Worm (Caenorhabditis elegans) whole organism, early embryonic: ENCODE data around the gene capg-2.

Source experiments
- B0310.2 ChIP-seq: sonication (generic microtip); optimal IDR thresholded peaks from 2 replicates; lab custom pipeline; 2016; ENCODE audit warnings: mild to moderate bottlenecking, missing genetic modification characterization, missing compliant biosample characterization
- F13C5.2 ChIP-seq: sonication (generic microtip); optimal IDR thresholded peaks from 2 replicates; lab custom pipeline; 2017; ENCODE audit warnings: mild to moderate bottlenecking, missing genetic modification characterization, inconsistent platforms, missing compliant biosample characterization
- aly-1 ChIP-seq: sonication (generic microtip); optimal IDR thresholded peaks from 2 replicates; lab custom pipeline; 2016; ENCODE audit warnings: missing genetic modification characterization, missing compliant biosample characterization
- ama-1 ChIP-seq: fragments of 150-350 bp; optimal IDR thresholded peaks from 2 replicates; lab custom pipeline; 2014
- ceh-13 ChIP-seq: fragments of 200-800 bp; sonication (Bioruptor generic); optimal IDR thresholded peaks from 2 replicates; lab custom pipeline; 2018; ENCODE audit warnings: mild to moderate bottlenecking, missing genetic modification characterization, missing compliant biosample characterization
- ceh-36 ChIP-seq: sonication (generic microtip); optimal IDR thresholded peaks from 2 replicates; lab custom pipeline; 2016; ENCODE audit warnings: missing genetic modification characterization, inconsistent platforms, missing compliant biosample characterization
- ets-7 ChIP-seq: sonication (generic microtip); optimal IDR thresholded peaks from 2 replicates; lab custom pipeline; 2016; ENCODE audit warnings: missing genotype, missing genetic modification characterization, missing compliant biosample characterization
- flt-1 ChIP-seq: fragments of 200-800 bp; sonication (Bioruptor generic); IDR thresholded peaks from 2 replicates; pipeline ENCODE4 v1.3.6; 2022; ENCODE audit warnings: missing genetic modification characterization, missing compliant biosample characterization
- hmbx-1 ChIP-seq: sonication (generic microtip); optimal IDR thresholded peaks from 2 replicates; lab custom pipeline; 2016; ENCODE audit warnings: mild to moderate bottlenecking, missing genetic modification characterization, missing compliant biosample characterization
- hmg-4 ChIP-seq: fragments of 200-800 bp; sonication (Bioruptor generic); optimal IDR thresholded peaks from 2 replicates; lab custom pipeline; 2018; ENCODE audit warnings: mild to moderate bottlenecking, missing genetic modification characterization, missing compliant biosample characterization
- scrt-1 ChIP-seq: fragments of 200-800 bp; sonication (Bioruptor generic); IDR thresholded peaks from 2 replicates; pipeline ENCODE4 v1.3.6; 2022; ENCODE audit warnings: missing genetic modification characterization, missing compliant biosample characterization
- sea-1 ChIP-seq: fragments of 200-800 bp; sonication (Bioruptor generic); conservative IDR thresholded peaks from 2 replicates; pipeline ENCODE4 v1.3.6; 2022; ENCODE audit warnings: missing genetic modification characterization, missing compliant biosample characterization
- tbx-37 ChIP-seq: fragments of 200-800 bp; sonication (Bioruptor generic); conservative IDR thresholded peaks from 2 replicates; pipeline ENCODE4 v1.3.6; 2022; ENCODE audit warnings: missing genetic modification reagents, missing genetic modification characterization, missing compliant biosample characterization
- tra-4 ChIP-seq: sonication (generic microtip); optimal IDR thresholded peaks from 2 replicates; lab custom pipeline; 2017; ENCODE audit warnings: missing genetic modification characterization, missing compliant biosample characterization

The capg-2 gene

ce11 chrV:12320274-12320839 lies 48.7 kb downstream of the capg-2 start:
- TF ChIP-seq aly-1 (tag; lab: Kevin White, UChicago) (no peak), F13C5.2 (tag; lab: Kevin White, UChicago) (no peak), tra-4 (tag; lab: Kevin White, UChicago) (no peak), ets-7 (tag; lab: Kevin White, UChicago) (no peak), ceh-36 (no peak), ama-1 (lab: Kevin White, UChicago) (no peak), B0310.2 (no peak), scrt-1 (GFP tag; lab: Robert Waterston, UW) (no peak), hmbx-1 (tag; lab: Kevin White, UChicago) (no peak), hmg-4 (GFP tag; lab: Kevin White, UChicago) (no peak), ceh-13 (GFP tag; lab: Kevin White, UChicago) (no peak), tbx-37 (no peak), sea-1 (GFP tag; lab: Robert Waterston, UW) (no peak), flt-1 (GFP tag; lab: Robert Waterston, UW) (no peak)
